Fruit fly (Drosophila melanogaster) S2 (cell line): ENCODE results near the gene EloA.

Experiments used
- CG8478 ChIP-seq: fragments of >200 bp; optimal IDR thresholded peaks from 2 replicates; lab custom pipeline; 2018
- CTCF ChIP-seq, 2 experiments: fragments of >200 bp; optimal IDR thresholded peaks; 2 replicates each; lab custom pipeline; 2018

DNA sequence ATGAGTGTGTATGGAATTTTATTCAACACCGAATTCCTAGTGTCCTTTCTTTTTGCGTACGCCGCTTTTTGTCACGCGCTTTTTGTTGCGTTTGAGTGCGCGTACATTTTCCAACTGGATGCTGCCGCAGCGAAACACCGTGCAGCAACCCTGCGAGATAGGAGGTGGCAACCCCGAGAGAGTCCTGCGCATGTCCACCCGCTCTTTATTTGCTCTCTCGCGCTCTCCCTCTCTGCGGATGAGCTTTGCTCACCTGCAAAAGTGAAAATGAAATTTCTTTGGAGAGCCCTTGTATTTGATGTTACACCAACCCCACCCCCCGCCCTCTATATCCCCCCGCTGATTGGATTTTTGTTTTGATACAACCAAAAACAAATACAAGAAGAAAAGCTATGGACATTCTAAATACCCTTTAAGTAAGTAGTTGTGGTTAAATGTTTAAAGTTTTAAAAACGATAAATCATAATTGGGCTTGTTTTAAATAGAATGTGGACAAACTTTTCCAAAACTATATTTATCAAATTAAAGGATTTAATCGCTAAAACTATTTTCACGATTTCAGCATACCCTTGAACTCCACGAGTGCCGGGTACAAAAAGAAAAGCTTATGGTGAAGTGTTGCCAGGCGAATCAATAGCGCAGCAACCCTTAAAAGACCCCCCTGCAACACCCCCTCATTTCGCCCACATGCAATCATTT is 11.3 kb upstream of the EloA start:
- no peak for TF ChIP-seq CTCF (optimal IDR thresholded peaks at IDR 0.05; lab: Kevin White, UChicago)
- TF ChIP-seq CG8478 (lab: Kevin White, UChicago), result no peak
